Worm (Caenorhabditis elegans) whole organism, L4/young adult: ENCODE data around the gene fbxa-176.

ENCODE experiments used
- W03F9.2 ChIP-seq: fragments of 150-350 bp; optimal IDR thresholded peaks from 2 replicates; lab custom pipeline; 2014; ENCODE audit warnings: missing biosample characterization, missing genetic modification characterization
- dao-5 ChIP-seq: sonication (generic microtip); optimal IDR thresholded peaks from 2 replicates; lab custom pipeline; 2016; ENCODE audit warnings: missing genotype, missing genetic modification characterization, moderate library complexity, missing compliant biosample characterization
- him-1 ChIP-seq: sonication (generic microtip); optimal IDR thresholded peaks from 2 replicates; lab custom pipeline; 2016; ENCODE audit warnings: missing genotype, missing genetic modification reagents, missing genetic modification characterization, missing compliant biosample characterization

DNA sequence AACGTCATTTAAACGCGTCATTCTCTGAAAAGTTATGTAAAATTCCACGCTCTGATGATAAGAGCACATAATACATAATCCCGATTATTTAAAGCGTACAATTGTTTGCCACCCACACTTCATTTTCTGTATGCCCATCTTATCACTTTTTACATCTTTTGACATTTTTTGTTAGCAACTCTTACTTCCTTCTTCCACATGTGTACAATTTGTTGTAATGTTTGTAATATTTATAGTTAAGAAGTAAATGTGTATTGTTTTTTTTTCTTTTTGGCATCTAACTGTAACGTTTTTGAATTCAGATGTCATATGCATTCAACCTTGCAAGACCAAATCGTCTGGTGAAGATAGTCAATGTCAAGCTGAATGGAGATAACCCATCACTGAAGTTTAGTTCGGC, 28.7 kb upstream of the fbxa-176 start, which contains the start of gene fbxa-136:
- TF ChIP-seq W03F9.2 (tag; lab: Kevin White, UChicago) (no peak), dao-5 (tag; lab: Kevin White, UChicago) (no peak), him-1 (tag; lab: Kevin White, UChicago) (no peak)
